In the genomic region with DNA sequence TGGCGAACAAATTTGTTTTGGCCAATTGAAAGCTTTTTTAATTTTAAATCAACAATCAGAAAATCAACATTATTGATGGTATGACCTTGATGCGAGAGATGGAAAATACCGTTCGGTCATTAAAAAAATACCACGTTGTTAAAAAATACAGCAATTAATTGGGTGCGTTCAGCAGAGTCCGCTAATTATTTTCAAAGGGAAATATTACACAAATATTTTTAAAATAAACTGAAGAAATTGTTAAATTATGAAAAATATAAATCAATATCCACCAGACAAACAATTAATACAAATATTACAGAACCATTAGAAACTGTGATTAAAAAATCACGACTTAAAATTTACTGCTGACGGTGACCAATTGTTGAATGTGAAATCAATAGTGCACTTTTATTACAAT, we compare ENCODE assay signal across 5 fruit fly cellular contexts.
A peak's percentile ranks its signal among the peaks of the same experiment; 100 is the strongest.
TF ChIP-seq lines count a peak whose summit lies in the region.

A gene (minus strand): TSS at position 101 of the 400 bp plus-strand sequence.

- TF ChIP-seq CTCF in whole organism, embryonic (GFP tag; optimal IDR thresholded peaks at IDR 0.05; lab: Kevin White, UChicago) = peak; percentile 34

TF ChIP-seq in whole organism, adult, 20 proteins besides CTCF, POLR2A, EP300 and RAD21 (continues in another document):
- peak; percentile 88 for TF ChIP-seq CG7045 (GFP tag; optimal IDR thresholded peaks at IDR 0.05; lab: Kevin White, UChicago)
- TF ChIP-seq cic (GFP tag; optimal IDR thresholded peaks at IDR 0.05; lab: Kevin White, UChicago) = peak; percentile 7
- peak; percentile 70 for TF ChIP-seq Mnt (GFP tag; optimal IDR thresholded peaks at IDR 0.05; lab: Kevin White, UChicago)
- peak; percentile 75 for TF ChIP-seq Clk (GFP tag; optimal IDR thresholded peaks at IDR 0.05; lab: Kevin White, UChicago)
- no peak for TF ChIP-seq toe (GFP tag; optimal IDR thresholded peaks at IDR 0.05; lab: Kevin White, UChicago)
- no peak for TF ChIP-seq CG5204 (GFP tag; optimal IDR thresholded peaks at IDR 0.05; lab: Kevin White, UChicago)
- TF ChIP-seq CG7101 (tag; optimal IDR thresholded peaks at IDR 0.05; lab: Kevin White, UChicago) = peak; percentile 96
- TF ChIP-seq CG11617 (GFP tag; optimal IDR thresholded peaks at IDR 0.05; lab: Kevin White, UChicago) = peak; percentile 88
- TF ChIP-seq pad (GFP tag; optimal IDR thresholded peaks at IDR 0.05; lab: Kevin White, UChicago) = peak; percentile 81
- peak; percentile 85 for TF ChIP-seq tj (GFP tag; optimal IDR thresholded peaks at IDR 0.05; lab: Kevin White, UChicago)
- TF ChIP-seq ovo (GFP tag; optimal IDR thresholded peaks at IDR 0.05; lab: Kevin White, UChicago) = peak; percentile 34
- TF ChIP-seq CG33017 (tag; optimal IDR thresholded peaks at IDR 0.05; lab: Kevin White, UChicago) = peak; percentile 95
- no peak for TF ChIP-seq kay (GFP tag; lab: Kevin White, UChicago; ENCODE audit: borderline replicate concordance)
- no peak for TF ChIP-seq cnc (optimal IDR thresholded peaks at IDR 0.05; lab: Kevin White, UChicago)
- TF ChIP-seq CG1620 (GFP tag; optimal IDR thresholded peaks at IDR 0.05; lab: Kevin White, UChicago) = peak; percentile 86
- TF ChIP-seq CG12768 (GFP tag; optimal IDR thresholded peaks at IDR 0.05; lab: Kevin White, UChicago) = peak; percentile 92
- peak; percentile 97 for TF ChIP-seq bab1 (GFP tag; optimal IDR thresholded peaks at IDR 0.05; lab: Kevin White, UChicago)

TF ChIP-seq in whole organism, embryonic, 481 proteins besides CTCF, POLR2A, EP300 and RAD21 (continues in another document):
- TF ChIP-seq CG18011 (GFP tag; optimal IDR thresholded peaks at IDR 0.05; lab: Kevin White, UChicago) = peak; percentile 64
- TF ChIP-seq sna (GFP tag; IDR thresholded peaks at IDR 0.05; lab: Robert Waterston, UW; ENCODE audit: partially characterized antibody) = no peak
- TF ChIP-seq Hr78 (GFP tag; optimal IDR thresholded peaks at IDR 0.05; lab: Kevin White, UChicago) = peak in 1 of 2 experiments; percentile 54
- peak; percentile 88 for TF ChIP-seq CG9215 (GFP tag; IDR thresholded peaks at IDR 0.05; lab: Robert Waterston, UW)
- TF ChIP-seq CG6765 (GFP tag; optimal IDR thresholded peaks at IDR 0.05; lab: Kevin White, UChicago) = peak; percentile 80
- peak; percentile 91 for TF ChIP-seq CG9932 (GFP tag; IDR thresholded peaks at IDR 0.05; lab: Robert Waterston, UW)
- TF ChIP-seq CG1602 (GFP tag; optimal IDR thresholded peaks at IDR 0.05; lab: Kevin White, UChicago) = peak; percentile 85
- TF ChIP-seq dmrt99B (tag; optimal IDR thresholded peaks at IDR 0.05; lab: Kevin White, UChicago) = peak; percentile 94
- TF ChIP-seq Dll (GFP tag; IDR thresholded peaks at IDR 0.05; lab: Robert Waterston, UW; ENCODE audit: partially characterized antibody) = no peak
- no peak for TF ChIP-seq tio (GFP tag; optimal IDR thresholded peaks at IDR 0.05; lab: Kevin White, UChicago)
- peak; percentile 84 for TF ChIP-seq Nf-YC (tag; optimal IDR thresholded peaks at IDR 0.05; lab: Kevin White, UChicago)
- peak; percentile 36 for TF ChIP-seq CG8944 (GFP tag; optimal IDR thresholded peaks at IDR 0.05; lab: Kevin White, UChicago)
- peak; percentile 10 for TF ChIP-seq Atf-2 (GFP tag; optimal IDR thresholded peaks at IDR 0.05; lab: Kevin White, UChicago)
- TF ChIP-seq CG9817 (tag; optimal IDR thresholded peaks at IDR 0.05; lab: Kevin White, UChicago) = peak; percentile 92
- peak; percentile 73 for TF ChIP-seq CG8359 (GFP tag; optimal IDR thresholded peaks at IDR 0.05; lab: Kevin White, UChicago; ENCODE audit: borderline replicate concordance)
- peak; percentile 37 for TF ChIP-seq pnt (GFP tag; optimal IDR thresholded peaks at IDR 0.05; lab: Kevin White, UChicago)
- peak; percentile 75 for TF ChIP-seq jigr1 (GFP tag; IDR thresholded peaks at IDR 0.05; lab: Robert Waterston, UW)

TF ChIP-seq in whole organism, prepupa, 60 proteins besides CTCF, POLR2A, EP300 and RAD21 (continues in another document):
- peak; percentile 92 for TF ChIP-seq fkh (GFP tag; optimal IDR thresholded peaks at IDR 0.05; lab: Kevin White, UChicago)
- TF ChIP-seq Eip93F (GFP tag; optimal IDR thresholded peaks at IDR 0.05; lab: Kevin White, UChicago) = peak; percentile 3
- TF ChIP-seq CG1621 (tag; optimal IDR thresholded peaks at IDR 0.05; lab: Kevin White, UChicago) = peak; percentile 86
- peak; percentile 91 for TF ChIP-seq lz (GFP tag; optimal IDR thresholded peaks at IDR 0.05; lab: Kevin White, UChicago)
- TF ChIP-seq CG11762 (GFP tag; optimal IDR thresholded peaks at IDR 0.05; lab: Kevin White, UChicago; ENCODE audit: insufficient read depth) = peak; percentile 87
- TF ChIP-seq CG11294 (GFP tag; IDR thresholded peaks at IDR 0.05; lab: Robert Waterston, UW) = peak; percentile 91
- peak; percentile 92 for TF ChIP-seq CG15336 (GFP tag; IDR thresholded peaks at IDR 0.05; lab: Robert Waterston, UW)
- TF ChIP-seq ss (GFP tag; optimal IDR thresholded peaks at IDR 0.05; lab: Kevin White, UChicago) = peak in 1 of 2 experiments; percentile 90
- TF ChIP-seq Sox14 (GFP tag; optimal IDR thresholded peaks at IDR 0.05; lab: Kevin White, UChicago) = peak; percentile 92
- TF ChIP-seq Sox102F (GFP tag; optimal IDR thresholded peaks at IDR 0.05; lab: Kevin White, UChicago) = no peak
- TF ChIP-seq CG34406 (GFP tag; optimal IDR thresholded peaks at IDR 0.05; lab: Kevin White, UChicago) = peak; percentile 90
- peak; percentile 98 for TF ChIP-seq eg (GFP tag; IDR thresholded peaks at IDR 0.05; lab: Robert Waterston, UW)
- TF ChIP-seq Ets21C (GFP tag; optimal IDR thresholded peaks at IDR 0.05; lab: Kevin White, UChicago) = peak; percentile 82
- peak; percentile 84 for TF ChIP-seq CG6808 (GFP tag; optimal IDR thresholded peaks at IDR 0.05; lab: Kevin White, UChicago)
- peak in 1 of 2 experiments; percentile 81 for TF ChIP-seq salr (GFP tag; optimal IDR thresholded peaks at IDR 0.05; lab: Kevin White, UChicago)
- peak; percentile 95 for TF ChIP-seq CG8119 (GFP tag; IDR thresholded peaks at IDR 0.05; lab: Robert Waterston, UW)
- peak; percentile 95 for TF ChIP-seq Gug (GFP tag; IDR thresholded peaks at IDR 0.05; lab: Robert Waterston, UW)
- peak; percentile 91 for TF ChIP-seq OdsH (GFP tag; optimal IDR thresholded peaks at IDR 0.05; lab: Kevin White, UChicago)

TF ChIP-seq in whole organism, pupa, 21 proteins besides CTCF, POLR2A, EP300 and RAD21 (continues in another document):
- TF ChIP-seq CG14655 (GFP tag; optimal IDR thresholded peaks at IDR 0.05; lab: Kevin White, UChicago) (peak; percentile 92), fd96Ca (GFP tag; IDR thresholded peaks at IDR 0.05; lab: Robert Waterston, UW) (no peak), CG15710 (tag; optimal IDR thresholded peaks at IDR 0.05; lab: Kevin White, UChicago) (peak; percentile 95), CG8159 (tag; optimal IDR thresholded peaks at IDR 0.05; lab: Kevin White, UChicago) (peak; percentile 95), CG9948 (tag; optimal IDR thresholded peaks at IDR 0.05; lab: Kevin White, UChicago) (peak; percentile 92), CG4496 (GFP tag; IDR thresholded peaks at IDR 0.05; lab: Robert Waterston, UW) (peak; percentile 97), CG32121 (GFP tag; IDR thresholded peaks at IDR 0.05; lab: Robert Waterston, UW) (peak; percentile 96), Snoo (tag; optimal IDR thresholded peaks at IDR 0.05; lab: Kevin White, UChicago) (peak; percentile 91), CG12605 (GFP tag; IDR thresholded peaks at IDR 0.05; lab: Robert Waterston, UW) (peak; percentile 95), CG17806 (tag; optimal IDR thresholded peaks at IDR 0.05; lab: Kevin White, UChicago) (peak; percentile 96), CG13204 (GFP tag; optimal IDR thresholded peaks at IDR 0.05; lab: Kevin White, UChicago) (no peak), rn (GFP tag; IDR thresholded peaks at IDR 0.05; lab: Robert Waterston, UW) (peak; percentile 84), CG10348 (GFP tag; IDR thresholded peaks at IDR 0.05; lab: Robert Waterston, UW) (peak; percentile 74; the same call in 1 of the 2 replicates), EcR (GFP tag; optimal IDR thresholded peaks at IDR 0.05; lab: Kevin White, UChicago) (no peak), D1 (tag; optimal IDR thresholded peaks at IDR 0.05; lab: Kevin White, UChicago) (no peak), gl (tag; optimal IDR thresholded peaks at IDR 0.05; lab: Kevin White, UChicago) (peak; percentile 83), CG34367 (tag; optimal IDR thresholded peaks at IDR 0.05; lab: Kevin White, UChicago) (peak; percentile 91), Pif1A (GFP tag; optimal IDR thresholded peaks at IDR 0.05; lab: Kevin White, UChicago) (no peak), Ets98B (GFP tag; IDR thresholded peaks at IDR 0.05; lab: Robert Waterston, UW) (peak; percentile 95), Pif1B (GFP tag; optimal IDR thresholded peaks at IDR 0.05; lab: Kevin White, UChicago) (no peak)

TF ChIP-seq in whole organism, wandering third instar larva, 38 proteins besides CTCF, POLR2A, EP300 and RAD21 (continues in another document):
- TF ChIP-seq Vsx2 (GFP tag; optimal IDR thresholded peaks at IDR 0.05; lab: Kevin White, UChicago; ENCODE audit: partially characterized antibody) (no peak), dl (GFP tag; optimal IDR thresholded peaks at IDR 0.05; lab: Kevin White, UChicago; ENCODE audit: insufficient read depth in 1 of 2, partially characterized antibody in 2 of 2) (no peak), N (GFP tag; optimal IDR thresholded peaks at IDR 0.05; lab: Kevin White, UChicago) (no peak), CG32264 (GFP tag; optimal IDR thresholded peaks at IDR 0.05; lab: Kevin White, UChicago) (no peak), GATAd (GFP tag; optimal IDR thresholded peaks at IDR 0.05; lab: Kevin White, UChicago) (peak; percentile 33), fru (GFP tag; optimal IDR thresholded peaks at IDR 0.05; lab: Kevin White, UChicago) (peak; percentile 55), pan (optimal IDR thresholded peaks at IDR 0.05; lab: Kevin White, UChicago) (no peak), usp (GFP tag; optimal IDR thresholded peaks at IDR 0.05; lab: Kevin White, UChicago) (no peak), Rel (GFP tag; optimal IDR thresholded peaks at IDR 0.05; lab: Kevin White, UChicago) (no peak), Rel (tag; optimal IDR thresholded peaks at IDR 0.05; lab: Kevin White, UChicago) (peak; percentile 77), sv (GFP tag; optimal IDR thresholded peaks at IDR 0.05; lab: Kevin White, UChicago) (peak; percentile 81), CrebA (GFP tag; optimal IDR thresholded peaks at IDR 0.05; lab: Kevin White, UChicago; ENCODE audit: borderline replicate concordance) (no peak), HLH106 (tag; optimal IDR thresholded peaks at IDR 0.05; lab: Kevin White, UChicago) (peak; percentile 97), dmrt93B (GFP tag; optimal IDR thresholded peaks at IDR 0.05; lab: Kevin White, UChicago) (peak; percentile 86), Hr83 (GFP tag; optimal IDR thresholded peaks at IDR 0.05; lab: Kevin White, UChicago; ENCODE audit: poor library complexity, severe bottlenecking) (no peak), rgr (GFP tag; optimal IDR thresholded peaks at IDR 0.05; lab: Kevin White, UChicago) (peak; percentile 92), Hnf4 (GFP tag; optimal IDR thresholded peaks at IDR 0.05; lab: Kevin White, UChicago) (peak; percentile 88), Dfd (GFP tag; optimal IDR thresholded peaks at IDR 0.05; lab: Kevin White, UChicago) (no peak), ey (GFP tag; optimal IDR thresholded peaks at IDR 0.05; lab: Kevin White, UChicago) (peak; percentile 80), Abd-B (GFP tag; optimal IDR thresholded peaks at IDR 0.05; lab: Kevin White, UChicago) (no peak), Sp1 (GFP tag; optimal IDR thresholded peaks at IDR 0.05; lab: Kevin White, UChicago) (peak; percentile 92)
